Worm (Caenorhabditis elegans): ENCODE data around the gene R12C12.9.

Gene R12C12.9

DNA sequence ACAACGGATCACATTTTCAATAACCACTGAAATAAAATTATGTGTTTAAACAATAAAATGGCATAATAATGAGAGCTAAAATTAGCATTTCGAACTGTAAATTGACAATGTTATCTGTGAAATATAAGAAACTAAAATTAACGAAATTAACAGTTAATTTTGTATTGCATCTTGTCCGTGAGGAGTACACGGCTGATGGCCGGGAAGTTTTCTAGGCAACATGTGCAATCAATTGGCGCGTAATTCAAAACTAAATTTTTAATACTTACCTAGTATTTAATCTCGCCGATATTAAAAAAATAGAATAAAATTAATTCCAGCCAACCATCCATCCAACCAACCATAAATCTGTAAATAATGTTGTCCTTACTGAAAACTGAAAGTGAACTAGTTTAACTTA is 36.7 kb upstream of the R12C12.9 start (continued):
- TF ChIP-seq rpc-1 (optimal IDR thresholded peaks at IDR 0.05), result no peak
- TF ChIP-seq rpc-1 (tag; optimal IDR thresholded peaks at IDR 0.05), result no peak
- TF ChIP-seq hmg-1.2 (GFP tag; IDR thresholded peaks at IDR 0.05), result peak; percentile 29; the same call in 1 of the 2 replicates
- no peak for TF ChIP-seq snpc-1.1 (tag; optimal IDR thresholded peaks at IDR 0.05; ENCODE audit: insufficient read depth)
- TF ChIP-seq Y53G8AR.9 (GFP tag; conservative IDR thresholded peaks at IDR 0.05), result no peak
- TF ChIP-seq sptf-2 (GFP tag; optimal IDR thresholded peaks at IDR 0.05), result no peak
- TF ChIP-seq dpff-1 (tag; optimal IDR thresholded peaks at IDR 0.05), result no peak
- peak; percentile 91 for TF ChIP-seq lin-54 (GFP tag; optimal IDR thresholded peaks at IDR 0.05)
- no peak for TF ChIP-seq sea-2 (GFP tag; IDR thresholded peaks at IDR 0.05)
- peak; percentile 56 for TF ChIP-seq ccch-3 (GFP tag; optimal IDR thresholded peaks at IDR 0.05)
- TF ChIP-seq ceh-40 (GFP tag; IDR thresholded peaks at IDR 0.05), result no peak
- 0 out of 2 replicates have a peak, but pooled peaks have one; percentile 18 for TF ChIP-seq K11D2.4 (GFP tag; IDR thresholded peaks at IDR 0.05)
- TF ChIP-seq nhr-90 (tag; optimal IDR thresholded peaks at IDR 0.05), result no peak
- TF ChIP-seq ztf-6 (GFP tag; IDR thresholded peaks at IDR 0.05), result no peak
- no peak for TF ChIP-seq unc-62 (GFP tag; optimal IDR thresholded peaks at IDR 0.05)
- TF ChIP-seq zfh-2 (GFP tag; conservative IDR thresholded peaks at IDR 0.05), result no peak
- peak; percentile 64 for TF ChIP-seq dpl-1 (GFP tag; optimal IDR thresholded peaks at IDR 0.05)
- TF ChIP-seq madf-6 (GFP tag; IDR thresholded peaks at IDR 0.05), result peak; percentile 75
- peak; percentile 51; the same call in 1 of the 2 replicates for TF ChIP-seq dox-1 (GFP tag; IDR thresholded peaks at IDR 0.05)
- TF ChIP-seq nhr-120 (GFP tag; IDR thresholded peaks at IDR 0.05), result no peak
- no peak for TF ChIP-seq ets-4 (GFP tag; optimal IDR thresholded peaks at IDR 0.05)
- TF ChIP-seq him-1 (tag; optimal IDR thresholded peaks at IDR 0.05), result peak; percentile 62
- no peak for TF ChIP-seq lsy-27 (tag; optimal IDR thresholded peaks at IDR 0.05; ENCODE audit: borderline replicate concordance, insufficient read depth)
- no peak for TF ChIP-seq egl-44 (GFP tag; IDR thresholded peaks at IDR 0.05)
- 0 out of 2 replicates have a peak, but pooled peaks have one; percentile 33 for TF ChIP-seq Y95B8A.8 (GFP tag; IDR thresholded peaks at IDR 0.05)
- TF ChIP-seq athp-1 (tag; optimal IDR thresholded peaks at IDR 0.05), result peak; percentile 4
- no peak for TF ChIP-seq F57A8.1 (GFP tag; optimal IDR thresholded peaks at IDR 0.05)
- TF ChIP-seq hlh-12 (tag; optimal IDR thresholded peaks at IDR 0.05), result no peak
- TF ChIP-seq C17E4.6 (GFP tag; IDR thresholded peaks at IDR 0.05), result no peak
- TF ChIP-seq hlh-26 (GFP tag; conservative IDR thresholded peaks at IDR 0.05), result no peak
- TF ChIP-seq ZK185.1 (tag; optimal IDR thresholded peaks at IDR 0.05; ENCODE audit: poor library complexity, severe bottlenecking), result peak; percentile 91
- TF ChIP-seq mxl-1 (tag; optimal IDR thresholded peaks at IDR 0.05), result no peak
- TF ChIP-seq egrh-3 (GFP tag; IDR thresholded peaks at IDR 0.05), result no peak
- no peak for TF ChIP-seq tbx-9 (tag; optimal IDR thresholded peaks at IDR 0.05; ENCODE audit: borderline replicate concordance)
- TF ChIP-seq ceh-58 (GFP tag; IDR thresholded peaks at IDR 0.05), result no peak
- no peak for TF ChIP-seq ztf-26 (tag; optimal IDR thresholded peaks at IDR 0.05)
- TF ChIP-seq madf-10 (tag; optimal IDR thresholded peaks at IDR 0.05), result peak; percentile 68
- TF ChIP-seq madf-8 (GFP tag; conservative IDR thresholded peaks at IDR 0.05), result peak; percentile 22; the same call in 1 of the 2 replicates
- TF ChIP-seq ztf-22 (GFP tag; optimal IDR thresholded peaks at IDR 0.05), result no peak
- no peak for TF ChIP-seq egl-18 (GFP tag; IDR thresholded peaks at IDR 0.05)
- no peak for TF ChIP-seq F10E7.11 (tag; optimal IDR thresholded peaks at IDR 0.05)
- no peak for TF ChIP-seq B0019.2 (GFP tag; conservative IDR thresholded peaks at IDR 0.05)
- TF ChIP-seq tlf-1 (GFP tag; optimal IDR thresholded peaks at IDR 0.05), result no peak
- 0 out of 2 replicates have a peak, but pooled peaks have one; percentile 25 for TF ChIP-seq attf-3 (GFP tag; conservative IDR thresholded peaks at IDR 0.05)
- no peak for TF ChIP-seq attf-6 (GFP tag; IDR thresholded peaks at IDR 0.05)
- TF ChIP-seq rec-8 (tag; optimal IDR thresholded peaks at IDR 0.05), result peak in 1 of 2 experiments; percentile 56
- TF ChIP-seq die-1 (tag; optimal IDR thresholded peaks at IDR 0.05), result no peak
- TF ChIP-seq ceh-91 (GFP tag; IDR thresholded peaks at IDR 0.05), result no peak
- peak; percentile 69 for TF ChIP-seq unc-130 (GFP tag; optimal IDR thresholded peaks at IDR 0.05)

Data from whole organism, young adult.